Fruit fly (Drosophila melanogaster): Measurements from ENCODE around the gene Lim3.

Lim3 gene

dm6 chr2L:19134814-19135523 is 26.7 kb upstream of the Lim3 start, which contains the start of gene Polr1D (continued):
- TF ChIP-seq CG3919 (GFP tag; optimal IDR thresholded peaks at IDR 0.05) (peak; percentile 51), CG16779 (tag; optimal IDR thresholded peaks at IDR 0.05) (no peak), CG6854 (GFP tag; optimal IDR thresholded peaks at IDR 0.05) (peak; percentile 47), dac (GFP tag; optimal IDR thresholded peaks at IDR 0.05) (no peak), Gug (GFP tag; IDR thresholded peaks at IDR 0.05) (no peak), CG34406 (GFP tag; optimal IDR thresholded peaks at IDR 0.05) (peak; percentile 39), CG4318 (GFP tag; optimal IDR thresholded peaks at IDR 0.05) (no peak), OdsH (GFP tag; optimal IDR thresholded peaks at IDR 0.05) (peak; percentile 49), spab (GFP tag; optimal IDR thresholded peaks at IDR 0.05) (peak; percentile 26), eg (GFP tag; IDR thresholded peaks at IDR 0.05) (peak; percentile 11; the same call in 1 of the 3 replicates), CG1621 (tag; optimal IDR thresholded peaks at IDR 0.05) (peak; percentile 34), Met (GFP tag; optimal IDR thresholded peaks at IDR 0.05) (peak; percentile 43), Eip78C (GFP tag) (no peak), Hr4 (GFP tag; optimal IDR thresholded peaks at IDR 0.05) (peak; percentile 35), fkh (GFP tag; optimal IDR thresholded peaks at IDR 0.05) (no peak), acj6 (GFP tag; optimal IDR thresholded peaks at IDR 0.05) (no peak), dsx (GFP tag; optimal IDR thresholded peaks at IDR 0.05; ENCODE audit: poor library complexity, severe bottlenecking) (peak; percentile 48)

dm6 chr2L:19134366-19134689 is 26.1 kb upstream of the Lim3 start:
- TF ChIP-seq Hr39 (GFP tag; optimal IDR thresholded peaks at IDR 0.05) (peak; percentile 2), Eip78C (GFP tag) (peak; percentile 60), eg (GFP tag; IDR thresholded peaks at IDR 0.05) (0 out of 3 replicates have a peak, but pooled peaks have one; percentile 4), Hr38 (GFP tag; optimal IDR thresholded peaks at IDR 0.05) (no peak)

dm6 chr2L:19133465-19134365 is 25.5 kb upstream of the Lim3 start, which contains the start of gene brat:
brat (plus strand) TSS chr2L:19133816.
- peak; percentile 74 for TF ChIP-seq lz (GFP tag; optimal IDR thresholded peaks at IDR 0.05)
- TF ChIP-seq dac (GFP tag; optimal IDR thresholded peaks at IDR 0.05): no peak
- TF ChIP-seq Sox15 (GFP tag; optimal IDR thresholded peaks at IDR 0.05): no peak
- TF ChIP-seq Smox (GFP tag; optimal IDR thresholded peaks at IDR 0.05): peak; percentile 16
- no peak for TF ChIP-seq CG6808 (GFP tag; optimal IDR thresholded peaks at IDR 0.05)
- no peak for TF ChIP-seq CG15336 (GFP tag; IDR thresholded peaks at IDR 0.05)
- no peak for TF ChIP-seq dsx (GFP tag; optimal IDR thresholded peaks at IDR 0.05; ENCODE audit: poor library complexity, severe bottlenecking)
- TF ChIP-seq OdsH (GFP tag; optimal IDR thresholded peaks at IDR 0.05): peak; percentile 54
- TF ChIP-seq CG6276 (GFP tag; optimal IDR thresholded peaks at IDR 0.05): no peak
- TF ChIP-seq CG4318 (GFP tag; optimal IDR thresholded peaks at IDR 0.05): no peak
- TF ChIP-seq fd59A (GFP tag; optimal IDR thresholded peaks at IDR 0.05): no peak
- peak; percentile 62 for TF ChIP-seq CG31627 (GFP tag; optimal IDR thresholded peaks at IDR 0.05)
- TF ChIP-seq CG3032 (tag; optimal IDR thresholded peaks at IDR 0.05): peak; percentile 50
- no peak for TF ChIP-seq Gug (GFP tag; IDR thresholded peaks at IDR 0.05)
- no peak for TF ChIP-seq Blimp-1 (GFP tag; optimal IDR thresholded peaks at IDR 0.05)
- TF ChIP-seq CG1621 (tag; optimal IDR thresholded peaks at IDR 0.05): no peak
- peak; percentile 56 for TF ChIP-seq cyc (GFP tag; optimal IDR thresholded peaks at IDR 0.05)
- no peak for TF ChIP-seq svp (GFP tag)
- TF ChIP-seq fd85E (GFP tag; optimal IDR thresholded peaks at IDR 0.05): no peak
- TF ChIP-seq CG6792 (GFP tag; optimal IDR thresholded peaks at IDR 0.05): no peak
- TF ChIP-seq spab (GFP tag; optimal IDR thresholded peaks at IDR 0.05): no peak
- peak; percentile 58 for TF ChIP-seq Met (GFP tag; optimal IDR thresholded peaks at IDR 0.05)
- peak in 1 of 2 experiments; percentile 21 for TF ChIP-seq ss (GFP tag; optimal IDR thresholded peaks at IDR 0.05)
- no peak for TF ChIP-seq Lpt (GFP tag; optimal IDR thresholded peaks at IDR 0.05)
- no peak for TF ChIP-seq vri (GFP tag; optimal IDR thresholded peaks at IDR 0.05)
- TF ChIP-seq Eip75B (GFP tag; optimal IDR thresholded peaks at IDR 0.05): no peak
- peak; percentile 36 for TF ChIP-seq Sox102F (GFP tag; optimal IDR thresholded peaks at IDR 0.05)
- TF ChIP-seq Ets21C (GFP tag; optimal IDR thresholded peaks at IDR 0.05): peak; percentile 61
- TF ChIP-seq CG8119 (GFP tag; IDR thresholded peaks at IDR 0.05): no peak
- no peak for TF ChIP-seq CG9139 (GFP tag; optimal IDR thresholded peaks at IDR 0.05)
- TF ChIP-seq eg (GFP tag; IDR thresholded peaks at IDR 0.05): no peak
- no peak for TF ChIP-seq salr (GFP tag; optimal IDR thresholded peaks at IDR 0.05)
- TF ChIP-seq CG34406 (GFP tag; optimal IDR thresholded peaks at IDR 0.05): peak; percentile 18
- TF ChIP-seq CG8632 (GFP tag; optimal IDR thresholded peaks at IDR 0.05): no peak
- TF ChIP-seq achi (GFP tag; optimal IDR thresholded peaks at IDR 0.05): peak; percentile 38

Measured in whole organism, prepupa.